Worm (Caenorhabditis elegans) whole organism, late embryonic: Measurements from ENCODE around the gene dnpp-1.

Experiments used
- C08G9.2 ChIP-seq: sonication (generic microtip); optimal IDR thresholded peaks from 2 replicates; lab custom pipeline; 2016; ENCODE audit warnings: mild to moderate bottlenecking, missing genetic modification characterization, moderate library complexity, missing compliant biosample characterization
- C38D4.7 ChIP-seq: fragments of 200-800 bp; sonication (Bioruptor generic); optimal IDR thresholded peaks from 2 replicates; lab custom pipeline; 2018; ENCODE audit warnings: mild to moderate bottlenecking, missing genetic modification characterization, moderate library complexity, missing compliant biosample characterization
- T23F11.4 ChIP-seq: fragments of 200-800 bp; sonication (Bioruptor generic); optimal IDR thresholded peaks from 2 replicates; lab custom pipeline; 2018; ENCODE audit warnings: mild to moderate bottlenecking, missing genetic modification characterization, missing compliant biosample characterization
- Y22D7AL.16 ChIP-seq: sonication (generic microtip); optimal IDR thresholded peaks from 2 replicates; lab custom pipeline; 2016; ENCODE audit warnings: missing genetic modification characterization, missing compliant biosample characterization
- ceh-14 ChIP-seq: sonication (generic microtip); optimal IDR thresholded peaks from 2 replicates; lab custom pipeline; 2016; ENCODE audit warnings: missing genotype, missing genetic modification characterization, missing compliant biosample characterization
- ceh-18 ChIP-seq: sonication (generic microtip); optimal IDR thresholded peaks from 2 replicates; lab custom pipeline; 2016; ENCODE audit warnings: missing genetic modification characterization, missing compliant biosample characterization
- ceh-19 ChIP-seq: fragments of 200-800 bp; sonication (Bioruptor generic); optimal IDR thresholded peaks from 2 replicates; lab custom pipeline; 2018; ENCODE audit warnings: mild to moderate bottlenecking, missing genetic modification characterization, missing compliant biosample characterization
- ceh-2 ChIP-seq: sonication (generic microtip); optimal IDR thresholded peaks from 2 replicates; lab custom pipeline; 2016; ENCODE audit warnings: missing genotype, missing genetic modification characterization, missing compliant biosample characterization
- ceh-22 ChIP-seq: sonication (generic microtip); optimal IDR thresholded peaks from 2 replicates; lab custom pipeline; 2017; ENCODE audit warnings: missing biosample characterization, missing genetic modification characterization
- ceh-30 ChIP-seq: fragments of 150-350 bp; optimal IDR thresholded peaks from 2 replicates; lab custom pipeline; 2014; ENCODE audit warnings: missing biosample characterization, missing genetic modification characterization
- ceh-31 ChIP-seq: sonication (generic microtip); optimal IDR thresholded peaks from 2 replicates; lab custom pipeline; 2016; ENCODE audit warnings: missing genetic modification characterization, missing compliant biosample characterization
- ceh-34 ChIP-seq: sonication (generic microtip); optimal IDR thresholded peaks from 2 replicates; lab custom pipeline; 2016; ENCODE audit warnings: mild to moderate bottlenecking, missing genetic modification characterization, missing compliant biosample characterization
- ceh-45 ChIP-seq: fragments of 200-800 bp; sonication (Bioruptor generic); IDR thresholded peaks from 2 replicates; pipeline ENCODE4 v1.3.6; 2022; ENCODE audit warnings: missing genetic modification reagents, missing genetic modification characterization, missing compliant biosample characterization
- dmd-4 ChIP-seq: sonication (generic microtip); optimal IDR thresholded peaks from 2 replicates; lab custom pipeline; 2016; ENCODE audit warnings: borderline replicate concordance, missing genetic modification characterization, missing compliant biosample characterization
- dve-1 ChIP-seq: sonication (generic microtip); optimal IDR thresholded peaks from 2 replicates; lab custom pipeline; 2017; ENCODE audit warnings: antibody characterized with exemption, mild to moderate bottlenecking, missing genetic modification characterization, missing compliant biosample characterization
- elt-2 ChIP-seq: sonication (generic microtip); optimal IDR thresholded peaks from 2 replicates; lab custom pipeline; 2016; ENCODE audit warnings: missing genetic modification reagents, missing genetic modification characterization, missing compliant biosample characterization
- elt-4 ChIP-seq: sonication (generic microtip); optimal IDR thresholded peaks from 2 replicates; lab custom pipeline; 2016; ENCODE audit warnings: missing genetic modification characterization, missing compliant biosample characterization
- ets-4 ChIP-seq: sonication (generic microtip); optimal IDR thresholded peaks from 2 replicates; lab custom pipeline; 2016; ENCODE audit warnings: missing genetic modification characterization, missing compliant biosample characterization
- eyg-1 ChIP-seq: sonication (generic microtip); optimal IDR thresholded peaks from 2 replicates; lab custom pipeline; 2016; ENCODE audit warnings: missing genotype, missing genetic modification characterization, missing compliant biosample characterization
- fax-1 ChIP-seq: sonication (generic microtip); optimal IDR thresholded peaks from 2 replicates; lab custom pipeline; 2016; ENCODE audit warnings: missing genotype, missing genetic modification characterization, missing compliant biosample characterization
- fkh-6 ChIP-seq: sonication (generic microtip); optimal IDR thresholded peaks from 2 replicates; lab custom pipeline; 2016; ENCODE audit warnings: missing genetic modification characterization, missing compliant biosample characterization
- gmeb-2 ChIP-seq: sonication (generic microtip); optimal IDR thresholded peaks from 2 replicates; lab custom pipeline; 2016; ENCODE audit warnings: missing genetic modification characterization, inconsistent platforms, missing compliant biosample characterization
- hlh-15 ChIP-seq: sonication (generic microtip); optimal IDR thresholded peaks from 2 replicates; lab custom pipeline; 2016; ENCODE audit warnings: missing genetic modification characterization, missing compliant biosample characterization
- lin-11 ChIP-seq: fragments of 200-800 bp; sonication (Bioruptor generic); optimal IDR thresholded peaks from 2 replicates; lab custom pipeline; 2018; ENCODE audit warnings: mild to moderate bottlenecking, missing genetic modification characterization, missing compliant biosample characterization
- mec-3 ChIP-seq: sonication (generic microtip); optimal IDR thresholded peaks from 2 replicates; lab custom pipeline; 2016; ENCODE audit warnings: borderline replicate concordance, missing genetic modification characterization, missing compliant biosample characterization
- nfya-1 ChIP-seq: sonication (generic microtip); optimal IDR thresholded peaks from 2 replicates; lab custom pipeline; 2017; ENCODE audit warnings: missing genetic modification characterization, mild to moderate bottlenecking, missing compliant biosample characterization, antibody characterized with exemption, moderate library complexity
- nhr-11 ChIP-seq: fragments of 150-350 bp; optimal IDR thresholded peaks from 2 replicates; lab custom pipeline; 2014; ENCODE audit warnings: missing biosample characterization, missing genetic modification characterization
- nhr-232 ChIP-seq: sonication (generic microtip); optimal IDR thresholded peaks from 2 replicates; lab custom pipeline; 2016; ENCODE audit warnings: missing genetic modification characterization, missing compliant biosample characterization
- npax-4 ChIP-seq: sonication (generic microtip); optimal IDR thresholded peaks from 2 replicates; lab custom pipeline; 2016; ENCODE audit warnings: missing genetic modification characterization, missing compliant biosample characterization
- odd-2 ChIP-seq: sonication (generic microtip); optimal IDR thresholded peaks from 2 replicates; lab custom pipeline; 2017; ENCODE audit warnings: antibody characterized with exemption, mild to moderate bottlenecking, missing genetic modification characterization, missing compliant biosample characterization
- pat-9 ChIP-seq: fragments of 200-800 bp; sonication (Bioruptor generic); optimal IDR thresholded peaks from 2 replicates; lab custom pipeline; 2018; ENCODE audit warnings: mild to moderate bottlenecking, missing genetic modification characterization, moderate library complexity, missing compliant biosample characterization
- pax-1 ChIP-seq: fragments of 150-350 bp; optimal IDR thresholded peaks from 2 replicates; lab custom pipeline; 2014; ENCODE audit warnings: missing biosample characterization, missing genetic modification characterization
- pha-2 ChIP-seq: sonication (generic microtip); optimal IDR thresholded peaks from 2 replicates; lab custom pipeline; 2017; ENCODE audit warnings: mild to moderate bottlenecking, missing genetic modification characterization, missing compliant biosample characterization
- pros-1 ChIP-seq: fragments of 150-350 bp; optimal IDR thresholded peaks from 2 replicates; lab custom pipeline; 2014; ENCODE audit warnings: missing biosample characterization, missing genetic modification reagents, missing genetic modification characterization
- rnt-1 ChIP-seq: sonication (generic microtip); optimal IDR thresholded peaks from 2 replicates; lab custom pipeline; 2016; ENCODE audit warnings: missing genetic modification characterization, missing compliant biosample characterization
- sox-2 ChIP-seq: fragments of 200-800 bp; sonication (Bioruptor generic); IDR thresholded peaks from 2 replicates; pipeline ENCODE4 v1.3.6; 2022; ENCODE audit warnings: missing genetic modification reagents, missing genetic modification characterization, missing compliant biosample characterization
- sox-4 ChIP-seq: sonication (generic microtip); optimal IDR thresholded peaks from 2 replicates; lab custom pipeline; 2017; ENCODE audit warnings: mild to moderate bottlenecking, missing genetic modification characterization, inconsistent platforms, missing compliant biosample characterization
- tbx-7 ChIP-seq: sonication (generic microtip); optimal IDR thresholded peaks from 2 replicates; lab custom pipeline; 2016; ENCODE audit warnings: missing genotype, missing genetic modification characterization, missing compliant biosample characterization
- ttx-3 ChIP-seq: sonication (generic microtip); optimal IDR thresholded peaks from 2 replicates; lab custom pipeline; 2016; ENCODE audit warnings: missing genetic modification reagents, missing genetic modification characterization, missing compliant biosample characterization
- unc-3 ChIP-seq, 2 experiments: fragments of 200-800 bp in 1 of 2; sonication (Bioruptor generic) in 1 of 2; sonication (generic microtip) in 1 of 2; conservative IDR thresholded peaks in 1 of 2; optimal IDR thresholded peaks in 1 of 2; 2 replicates each; pipeline versions ENCODE4 v1.3.6 to Lab custom; 2016 to 2022; ENCODE audit warnings: missing compliant biosample characterization in 2 of 2, missing genetic modification characterization in 2 of 2, missing genetic modification reagents in 1 of 2
- unc-42 ChIP-seq: sonication (generic microtip); optimal IDR thresholded peaks from 2 replicates; lab custom pipeline; 2016; ENCODE audit warnings: missing genotype, missing genetic modification characterization, missing compliant biosample characterization
- unc-55 ChIP-seq: sonication (generic microtip); optimal IDR thresholded peaks from 2 replicates; lab custom pipeline; 2017; ENCODE audit warnings: missing biosample characterization, missing genetic modification reagents, missing genetic modification characterization
- unc-86 ChIP-seq: sonication (generic microtip); optimal IDR thresholded peaks from 2 replicates; lab custom pipeline; 2016; ENCODE audit warnings: missing genetic modification characterization, missing compliant biosample characterization
- zip-5 ChIP-seq: sonication (generic microtip); optimal IDR thresholded peaks from 2 replicates; lab custom pipeline; 2016; ENCODE audit warnings: missing genetic modification characterization, missing compliant biosample characterization
- ztf-16 ChIP-seq: sonication (generic microtip); optimal IDR thresholded peaks from 2 replicates; lab custom pipeline; 2017; ENCODE audit warnings: missing genetic modification characterization, missing compliant biosample characterization

dnpp-1 gene

DNA sequence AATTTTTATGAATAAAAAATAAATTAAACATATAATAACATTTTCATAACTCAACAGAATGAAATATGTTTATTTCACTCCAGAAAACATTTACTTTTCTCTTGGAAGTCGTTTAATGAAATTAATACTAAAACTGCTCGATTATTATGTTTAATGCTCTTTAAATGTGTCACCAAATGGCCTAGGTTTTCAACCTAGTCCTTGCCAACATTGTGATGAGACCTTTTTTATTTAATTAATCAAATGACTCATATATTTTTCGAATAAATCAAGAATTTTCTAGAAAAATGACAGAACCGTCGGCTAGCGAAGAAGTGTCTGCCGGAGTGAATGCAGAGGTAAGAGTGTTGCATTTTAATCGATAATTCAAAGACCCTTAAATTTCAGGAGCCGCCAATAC, 667 bp upstream of the dnpp-1 start, which contains the start of gene rabn-5:
TSS of gene rabn-5 (plus strand) at position 284 of the 400 bp plus-strand sequence.
- no peak for TF ChIP-seq C38D4.7
- TF ChIP-seq nhr-232 (tag; lab: Kevin White, UChicago), result no peak
- TF ChIP-seq lin-11 (tag; lab: Kevin White, UChicago), result no peak
- no peak for TF ChIP-seq nfya-1
- peak; percentile 12 for TF ChIP-seq unc-55 (GFP tag; lab: Kevin White, UChicago)
- peak; percentile 58 for TF ChIP-seq unc-42 (tag; lab: Kevin White, UChicago)
- TF ChIP-seq ets-4 (tag; lab: Kevin White, UChicago), result peak; percentile 42
- TF ChIP-seq Y22D7AL.16 (tag; lab: Kevin White, UChicago), result no peak
- TF ChIP-seq, all 69 proteins: peak for 3

DNA sequence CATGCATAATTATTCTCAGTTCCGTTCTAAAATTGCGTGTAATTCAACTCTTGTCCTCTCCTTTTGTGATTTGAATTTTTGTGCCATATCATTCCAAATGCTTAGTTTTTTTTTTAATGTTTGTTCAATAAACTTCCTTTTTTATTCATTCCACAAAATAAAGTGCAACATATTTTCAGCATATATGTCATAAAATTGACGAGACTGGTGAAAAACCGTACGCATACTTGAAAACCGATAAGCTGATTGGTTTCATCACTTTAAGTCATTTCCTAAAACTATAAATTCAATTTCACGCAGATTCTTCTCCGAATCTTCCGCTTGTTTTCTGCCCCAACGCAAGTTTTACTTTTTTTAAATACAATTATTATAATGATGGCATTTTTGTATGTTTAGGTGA, 4.6 kb downstream of the dnpp-1 start, which contains the start of gene dpf-4:
TSS of gene dpf-4 (plus strand) at position 301 of the 400 bp plus-strand sequence.
- TF ChIP-seq Y22D7AL.16 (tag; lab: Kevin White, UChicago) (no peak), pat-9 (tag; lab: Kevin White, UChicago) (no peak), unc-42 (tag; lab: Kevin White, UChicago) (no peak), unc-55 (GFP tag; lab: Kevin White, UChicago) (no peak), ttx-3 (tag; lab: Kevin White, UChicago) (no peak), rnt-1 (tag; lab: Kevin White, UChicago) (no peak), dmd-4 (no peak), ceh-19 (GFP tag; lab: Kevin White, UChicago) (no peak), unc-3 (GFP tag; conservative IDR thresholded peaks at IDR 0.05; lab: Robert Waterston, UW) (no peak), unc-3 (tag; optimal IDR thresholded peaks at IDR 0.05; lab: Kevin White, UChicago) (no peak), C08G9.2 (no peak), pax-1 (tag; lab: Kevin White, UChicago) (no peak), mec-3 (tag; lab: Kevin White, UChicago) (no peak), lin-11 (tag; lab: Kevin White, UChicago) (no peak), nhr-11 (tag; lab: Kevin White, UChicago) (no peak), eyg-1 (no peak), ceh-45 (GFP tag; lab: Robert Waterston, UW) (no peak), ets-4 (tag; lab: Kevin White, UChicago) (no peak)

DNA sequence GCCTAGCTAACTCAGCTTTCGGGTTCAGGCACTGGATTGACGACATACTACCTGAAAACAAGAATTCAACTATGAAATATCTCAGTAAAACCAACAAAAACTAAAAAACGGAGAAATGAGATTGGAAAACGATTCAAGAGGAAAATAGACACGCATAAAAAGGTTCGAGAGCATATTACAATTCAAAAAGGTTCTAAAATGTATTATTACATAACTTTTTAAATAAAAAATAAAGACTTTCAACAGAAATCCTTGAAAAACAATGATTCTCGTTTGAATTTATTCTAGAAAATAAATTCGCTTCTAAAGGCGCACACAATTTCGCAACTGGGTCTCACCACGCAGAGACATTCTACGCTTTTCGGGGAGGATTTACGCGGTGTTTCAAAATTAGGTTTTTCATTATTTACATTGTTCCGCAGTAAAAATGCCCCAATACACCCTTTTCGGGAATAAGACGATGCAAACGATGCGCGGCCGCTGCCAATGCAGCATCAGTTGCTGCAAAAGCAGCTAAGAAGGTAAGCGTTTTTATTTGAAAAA, 7.9 kb downstream of the dnpp-1 start, which contains the start of the genes cct-6 and alh-9:
TSS of gene cct-6 (minus strand) at position 51 of the 543 bp plus-strand sequence.
TSS of gene alh-9 (plus strand) at position 382 of the 543 bp plus-strand sequence.
- TF ChIP-seq rnt-1 (tag; lab: Kevin White, UChicago) (no peak), ceh-30 (tag; lab: Kevin White, UChicago) (no peak), odd-2 (tag; lab: Kevin White, UChicago) (no peak), pros-1 (tag; lab: Kevin White, UChicago) (no peak), nfya-1 (peak; percentile 76), zip-5 (tag; lab: Kevin White, UChicago) (no peak), ceh-19 (GFP tag; lab: Kevin White, UChicago) (no peak), pha-2 (tag; lab: Kevin White, UChicago) (peak; percentile 30), C38D4.7 (no peak), elt-2 (no peak), pax-1 (tag; lab: Kevin White, UChicago) (peak; percentile 82), nhr-11 (tag; lab: Kevin White, UChicago) (no peak), ceh-22 (tag; lab: Kevin White, UChicago) (no peak), unc-42 (tag; lab: Kevin White, UChicago) (peak; percentile 73), elt-4 (tag; lab: Kevin White, UChicago) (no peak), ceh-14 (tag; lab: Kevin White, UChicago) (no peak), fax-1 (no peak), dmd-4 (no peak), pat-9 (tag; lab: Kevin White, UChicago) (no peak), T23F11.4 (GFP tag; lab: Kevin White, UChicago) (no peak), dve-1 (tag; lab: Kevin White, UChicago) (peak; percentile 64), ceh-31 (peak; percentile 59), unc-86 (tag; lab: Kevin White, UChicago) (peak; percentile 26), ceh-2 (tag; lab: Kevin White, UChicago) (no peak), fkh-6 (tag; lab: Kevin White, UChicago) (no peak), unc-55 (GFP tag; lab: Kevin White, UChicago) (peak; percentile 56), ceh-18 (tag; lab: Kevin White, UChicago) (peak; percentile 39), ceh-34 (tag; lab: Kevin White, UChicago) (peak; percentile 7), C08G9.2 (no peak), ztf-16 (tag; lab: Kevin White, UChicago) (no peak), unc-3 (GFP tag; conservative IDR thresholded peaks at IDR 0.05; lab: Robert Waterston, UW) (no peak), unc-3 (tag; optimal IDR thresholded peaks at IDR 0.05; lab: Kevin White, UChicago) (no peak), gmeb-2 (tag; lab: Kevin White, UChicago) (no peak), sox-2 (GFP tag; lab: Robert Waterston, UW) (no peak), tbx-7 (tag; lab: Kevin White, UChicago) (no peak), npax-4 (no peak), sox-4 (no peak), hlh-15 (no peak)
